Fruit fly (Drosophila melanogaster) whole organism, pupa: Measurements from ENCODE around the gene CG4733.

Experiments used
- CG12605 ChIP-seq: fragments of 200-800 bp; sonication (Bioruptor generic); IDR thresholded peaks from 2 replicates; pipeline ENCODE4 v1.3.6; 2022; ENCODE audit warnings: missing biosample characterization, missing genetic modification characterization
- CG14655 ChIP-seq: fragments of 200-800 bp; sonication (Bioruptor generic); optimal IDR thresholded peaks from 3 replicates; lab custom pipeline; 2017; ENCODE audit warnings: mild to moderate bottlenecking, missing biosample characterization, missing genetic modification reagents, missing genetic modification characterization
- CG17806 ChIP-seq: fragments of 200-800 bp; sonication (Bioruptor generic); optimal IDR thresholded peaks from 2 replicates; lab custom pipeline; 2018; ENCODE audit warnings: missing biosample characterization, mild to moderate bottlenecking, missing genetic modification characterization, moderate library complexity
- CG8159 ChIP-seq: fragments of 200-800 bp; sonication (Bioruptor generic); optimal IDR thresholded peaks from 3 replicates; lab custom pipeline; 2018; ENCODE audit warnings: missing biosample characterization, mild to moderate bottlenecking, missing genetic modification characterization, moderate library complexity
- CG9948 ChIP-seq: fragments of 200-800 bp; sonication (Bioruptor generic); optimal IDR thresholded peaks from 2 replicates; lab custom pipeline; 2018; ENCODE audit warnings: missing biosample characterization, mild to moderate bottlenecking, missing genetic modification characterization, moderate library complexity
- EcR ChIP-seq: fragments of 200-800 bp; sonication (Bioruptor generic); optimal IDR thresholded peaks from 3 replicates; lab custom pipeline; 2019; ENCODE audit warnings: missing biosample characterization, missing genetic modification characterization, mild to moderate bottlenecking, moderate library complexity, missing genetic modification reagents
- Ets98B ChIP-seq: fragments of 200-800 bp; sonication (Bioruptor generic); IDR thresholded peaks from 2 replicates; pipeline ENCODE4 v1.3.6; 2022; ENCODE audit warnings: missing biosample characterization, missing genetic modification characterization
- Snoo ChIP-seq: fragments of 200-800 bp; sonication (Bioruptor generic); optimal IDR thresholded peaks from 3 replicates; lab custom pipeline; 2017; ENCODE audit warnings: missing biosample characterization, mild to moderate bottlenecking, missing genetic modification characterization, inconsistent platforms
- gl ChIP-seq: fragments of 200-800 bp; sonication (Bioruptor generic); optimal IDR thresholded peaks from 2 replicates; lab custom pipeline; 2018; ENCODE audit warnings: missing biosample characterization, mild to moderate bottlenecking, missing genetic modification characterization
- rn ChIP-seq: fragments of 200-800 bp; sonication (Bioruptor generic); IDR thresholded peaks from 2 replicates; pipeline ENCODE4 v1.3.6; 2022; ENCODE audit warnings: missing biosample characterization, missing genetic modification characterization

dm6 chr3R:19901742-19902141, 11.3 kb downstream of the CG4733 start:
- TF ChIP-seq EcR (GFP tag; lab: Kevin White, UChicago) (no peak), rn (GFP tag; lab: Robert Waterston, UW) (no peak), gl (no peak), Ets98B (no peak), Snoo (tag; lab: Kevin White, UChicago) (no peak), CG9948 (tag; lab: Kevin White, UChicago) (no peak), CG17806 (tag; lab: Kevin White, UChicago) (no peak), CG14655 (GFP tag; lab: Kevin White, UChicago) (no peak), CG8159 (tag; lab: Kevin White, UChicago) (no peak), CG12605 (GFP tag; lab: Robert Waterston, UW) (no peak)
